Worm (Caenorhabditis elegans): Measurements from ENCODE around the gene aipr-1.

ce11 chrII:6598050-6598449, 4.0 kb upstream of the aipr-1 start, which contains the start of gene dnj-8:
- no peak for TF ChIP-seq hlh-26 (GFP tag; conservative IDR thresholded peaks at IDR 0.05)
- TF ChIP-seq ztf-22 (GFP tag; optimal IDR thresholded peaks at IDR 0.05), result no peak
- TF ChIP-seq dpl-1 (GFP tag; optimal IDR thresholded peaks at IDR 0.05), result no peak
- no peak for TF ChIP-seq unc-62 (GFP tag; optimal IDR thresholded peaks at IDR 0.05)
- TF ChIP-seq K11D2.4 (GFP tag; IDR thresholded peaks at IDR 0.05), result no peak
- no peak for TF ChIP-seq atf-7 (tag; optimal IDR thresholded peaks at IDR 0.05)
- TF ChIP-seq snpc-4 (GFP tag; optimal IDR thresholded peaks at IDR 0.05), result no peak
- no peak for TF ChIP-seq snpc-4 (tag; optimal IDR thresholded peaks at IDR 0.05)
- TF ChIP-seq zim-3 (tag; optimal IDR thresholded peaks at IDR 0.05), result no peak
- no peak; the same call in 1 of the 2 replicates for TF ChIP-seq hmg-1.2 (GFP tag; IDR thresholded peaks at IDR 0.05)
- TF ChIP-seq ztf-6 (GFP tag; IDR thresholded peaks at IDR 0.05), result no peak
- TF ChIP-seq snpc-1.3 (tag; optimal IDR thresholded peaks at IDR 0.05; ENCODE audit: insufficient read depth), result no peak

All from whole organism, young adult.